Worm (Caenorhabditis elegans): ENCODE measurements around the gene srh-18.
A peak's percentile ranks its signal among the peaks of the same experiment; 100 is the strongest.

The srh-18 gene

DNA sequence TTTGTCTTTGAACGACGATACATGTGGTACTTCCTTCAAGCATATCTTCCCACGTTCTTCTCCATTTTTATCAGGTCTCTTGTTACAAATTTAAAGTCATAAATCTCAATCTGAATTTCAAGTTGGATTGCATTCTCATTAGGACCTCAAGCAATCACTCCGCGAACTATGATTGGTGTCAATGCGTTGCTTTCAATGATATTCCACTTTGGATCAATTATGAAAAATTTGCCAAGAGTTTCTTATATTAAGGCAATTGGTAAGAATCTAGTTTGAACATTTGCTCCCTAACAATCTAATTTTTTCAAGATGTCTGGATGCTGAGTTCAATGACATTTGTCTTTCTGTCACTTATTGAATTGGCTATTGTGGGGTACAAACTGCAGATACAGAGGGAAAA, 24.0 kb downstream of the srh-18 start:
- peak; percentile 76 for TF ChIP-seq dsc-1 (tag; optimal IDR thresholded peaks at IDR 0.05)
- TF ChIP-seq grh-1 (GFP tag; IDR thresholded peaks at IDR 0.05), result no peak

DNA sequence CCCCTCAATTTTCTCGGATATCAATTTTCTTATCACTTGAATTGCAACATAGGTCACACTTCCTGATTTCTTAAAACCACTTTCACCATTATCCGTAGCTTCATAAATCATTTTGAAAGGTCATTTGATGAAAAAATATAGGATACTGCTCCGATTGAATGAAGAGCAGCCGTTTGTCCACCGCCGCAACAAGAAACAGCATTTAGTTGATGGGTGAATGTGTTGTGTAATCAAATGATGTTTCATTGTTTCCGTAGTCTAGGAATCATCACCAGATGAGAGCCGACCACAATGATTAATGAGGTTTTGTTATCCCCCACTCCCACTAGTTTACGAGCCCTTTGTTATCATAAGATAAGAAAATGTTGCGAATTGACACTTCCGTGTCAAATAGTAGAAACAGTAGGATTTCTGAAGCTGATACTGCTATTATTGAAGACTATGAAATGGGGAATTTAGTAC, 27.6 kb downstream of the srh-18 start, which contains the start of gene twk-43:
Gene twk-43 (plus strand): TSS at position 412 of the 462 bp plus-strand sequence.
- TF ChIP-seq rnt-1 (tag; optimal IDR thresholded peaks at IDR 0.05) (peak; percentile 85), lin-14 (GFP tag; optimal IDR thresholded peaks at IDR 0.05) (peak; percentile 88), nhr-20 (tag; optimal IDR thresholded peaks at IDR 0.05) (peak; percentile 25), xbp-1 (tag; optimal IDR thresholded peaks at IDR 0.05) (no peak), hlh-17 (GFP tag; optimal IDR thresholded peaks at IDR 0.05; ENCODE audit: borderline replicate concordance) (no peak), vab-15 (tag; optimal IDR thresholded peaks at IDR 0.05) (peak; percentile 4), sox-4 (tag; optimal IDR thresholded peaks at IDR 0.05) (no peak), ceh-82 (tag; optimal IDR thresholded peaks at IDR 0.05) (no peak), lin-39 (tag; optimal IDR thresholded peaks at IDR 0.05) (peak; percentile 56), nhr-28 (tag; optimal IDR thresholded peaks at IDR 0.05) (no peak), dsc-1 (tag; optimal IDR thresholded peaks at IDR 0.05) (peak; percentile 71), skn-1 (tag; optimal IDR thresholded peaks at IDR 0.05) (no peak), nhr-84 (tag; optimal IDR thresholded peaks at IDR 0.05) (no peak), ceh-8 (GFP tag; optimal IDR thresholded peaks at IDR 0.05) (no peak), nhr-71 (tag; optimal IDR thresholded peaks at IDR 0.05) (peak; percentile 79), pqm-1 (tag; optimal IDR thresholded peaks at IDR 0.05) (no peak), unc-30 (tag; optimal IDR thresholded peaks at IDR 0.05) (no peak), tbx-2 (tag; optimal IDR thresholded peaks at IDR 0.05) (peak; percentile 10), nhr-85 (tag) (no peak), egl-13 (tag; optimal IDR thresholded peaks at IDR 0.05) (no peak), lsy-2 (tag; optimal IDR thresholded peaks at IDR 0.05) (peak in 1 of 2 experiments; percentile 2), blmp-1 (tag; optimal IDR thresholded peaks at IDR 0.05) (no peak), ceh-88 (GFP tag; IDR thresholded peaks at IDR 0.05) (no peak), mdl-1 (tag; optimal IDR thresholded peaks at IDR 0.05) (no peak), pax-3 (tag; optimal IDR thresholded peaks at IDR 0.05) (no peak)

DNA sequence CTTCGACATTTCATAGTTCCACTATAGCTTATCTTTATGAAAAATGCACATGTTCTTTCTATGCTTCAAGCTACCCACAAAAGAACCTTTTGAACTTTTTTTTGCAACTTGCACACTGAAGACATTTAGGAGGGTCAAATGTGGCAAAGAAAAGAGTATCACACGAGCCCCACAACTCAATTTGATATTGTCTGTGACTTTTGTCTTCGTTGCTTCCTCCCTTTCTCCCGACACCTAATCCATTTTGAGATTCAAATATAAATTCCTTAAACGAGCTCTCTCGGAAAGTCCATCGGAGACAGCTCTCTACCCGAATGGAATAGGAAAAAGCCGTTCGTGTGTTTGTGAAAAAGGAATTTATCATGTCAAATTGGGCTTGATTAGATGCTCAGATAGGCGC, 32.0 kb downstream of the srh-18 start:
- TF ChIP-seq skn-1 (tag; optimal IDR thresholded peaks at IDR 0.05) (no peak), fkh-10 (GFP tag; optimal IDR thresholded peaks at IDR 0.05) (peak; percentile 57)

- TF ChIP-seq lin-14 (GFP tag; optimal IDR thresholded peaks at IDR 0.05), result peak; percentile 63
- TF ChIP-seq nhr-71 (tag; optimal IDR thresholded peaks at IDR 0.05), result peak; percentile 57
- TF ChIP-seq ceh-63 (GFP tag; optimal IDR thresholded peaks at IDR 0.05), result no peak
- peak; percentile 68 for TF ChIP-seq mab-9 (GFP tag; IDR thresholded peaks at IDR 0.05)
- TF ChIP-seq lin-39 (tag; optimal IDR thresholded peaks at IDR 0.05), result peak; percentile 27
- no peak for TF ChIP-seq Y116A8C.19 (tag; optimal IDR thresholded peaks at IDR 0.05; ENCODE audit: borderline replicate concordance)
Observed at ce11 chrV:13351773-13352172, 33.5 kb downstream of the srh-18 start.

ce11 chrV:13352415-13352814, 34.2 kb downstream of the srh-18 start:
- TF ChIP-seq lin-39 (tag; optimal IDR thresholded peaks at IDR 0.05) (no peak), mab-9 (GFP tag; IDR thresholded peaks at IDR 0.05) (peak; percentile 78), lin-14 (GFP tag; optimal IDR thresholded peaks at IDR 0.05) (peak; percentile 61)

DNA sequence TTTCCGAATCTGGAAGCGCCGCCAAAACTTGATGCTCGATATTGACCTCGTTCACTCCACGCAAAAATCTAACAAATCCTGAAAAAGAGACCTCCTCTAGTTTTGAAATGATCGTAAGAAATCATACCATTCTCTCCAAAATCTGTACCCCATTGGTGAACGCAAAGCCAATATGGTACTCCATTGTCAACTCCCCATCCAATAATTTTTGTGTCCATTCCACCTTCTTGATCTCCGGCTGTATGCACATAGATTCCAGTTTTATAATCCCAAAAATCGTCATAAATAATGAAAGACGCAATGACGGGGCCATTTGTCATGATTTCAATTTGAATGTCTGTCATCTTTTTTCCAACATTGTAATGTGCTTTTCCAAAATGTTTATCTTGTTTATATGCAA, 38.0 kb downstream of the srh-18 start:
- TF ChIP-seq nhr-85 (tag) (no peak), efl-1 (optimal IDR thresholded peaks at IDR 0.05) (no peak), efl-1 (GFP tag; optimal IDR thresholded peaks at IDR 0.05 in 1 of 2) (peak in 1 of 2 experiments; percentile 81), lir-3 (tag; optimal IDR thresholded peaks at IDR 0.05; ENCODE audit: poor library complexity) (no peak), nhr-84 (tag; optimal IDR thresholded peaks at IDR 0.05) (no peak)
